Fruit fly (Drosophila melanogaster) whole organism, embryonic: Measurements from ENCODE around the gene Hsp67Ba.

Experiments
- Aef1 ChIP-seq: fragments of 200-800 bp; sonication (Bioruptor generic); IDR thresholded peaks from 3 replicates; pipeline ENCODE4 v1.3.6; 2022; ENCODE audit warnings: missing biosample characterization, missing genetic modification characterization
- CG11504 ChIP-seq: fragments of 200-800 bp; sonication (Bioruptor generic); optimal IDR thresholded peaks from 3 replicates; lab custom pipeline; 2019; ENCODE audit warnings: missing biosample characterization, mild to moderate bottlenecking, missing genetic modification characterization, moderate library complexity
- CG1233 ChIP-seq: fragments of 200-800 bp; sonication (Bioruptor generic); optimal IDR thresholded peaks from 4 replicates; lab custom pipeline; 2018; ENCODE audit warnings: missing biosample characterization, mild to moderate bottlenecking, missing genetic modification characterization
- CG13296 ChIP-seq: fragments of 200-800 bp; sonication (Bioruptor generic); optimal IDR thresholded peaks from 3 replicates; lab custom pipeline; 2018; ENCODE audit warnings: missing biosample characterization, mild to moderate bottlenecking, missing genetic modification characterization
- CG13424 ChIP-seq: fragments of 200-800 bp; sonication (Bioruptor generic); optimal IDR thresholded peaks from 2 replicates; lab custom pipeline; 2019; ENCODE audit warnings: missing biosample characterization, mild to moderate bottlenecking, missing genetic modification characterization, moderate library complexity
- CG15269 ChIP-seq: fragments of 200-800 bp; sonication (Bioruptor generic); optimal IDR thresholded peaks from 2 replicates; lab custom pipeline; 2018; ENCODE audit warnings: missing biosample characterization, mild to moderate bottlenecking, missing genetic modification characterization, moderate library complexity
- CG16813 ChIP-seq: fragments of 200-800 bp; sonication (Bioruptor generic); IDR thresholded peaks from 3 replicates; pipeline ENCODE4 v1.3.6; 2022; ENCODE audit warnings: missing biosample characterization, missing genetic modification characterization; ENCODE audit not compliant: partially characterized antibody
- CG17385 ChIP-seq: fragments of 200-800 bp; sonication (Bioruptor generic); optimal IDR thresholded peaks from 3 replicates; lab custom pipeline; 2018; ENCODE audit warnings: missing biosample characterization, mild to moderate bottlenecking, missing genetic modification characterization
- CG18599 ChIP-seq: fragments of 200-800 bp; sonication (Bioruptor generic); optimal IDR thresholded peaks from 3 replicates; lab custom pipeline; 2017; ENCODE audit warnings: missing biosample characterization, missing genetic modification characterization, mild to moderate bottlenecking, moderate library complexity, missing genetic modification reagents
- CG2120 ChIP-seq: fragments of 200-800 bp; sonication (Bioruptor generic); optimal IDR thresholded peaks from 3 replicates; lab custom pipeline; 2016; ENCODE audit warnings: missing biosample characterization, missing genetic modification characterization
- CG2129 ChIP-seq: fragments of 200-800 bp; sonication (Bioruptor generic); IDR thresholded peaks from 2 replicates; pipeline ENCODE4 v1.3.6; 2022; ENCODE audit warnings: missing biosample characterization, missing genetic modification characterization; ENCODE audit not compliant: partially characterized antibody
- CG30403 ChIP-seq: fragments of 200-800 bp; sonication (Bioruptor generic); optimal IDR thresholded peaks from 3 replicates; lab custom pipeline; 2016; ENCODE audit warnings: missing biosample characterization, missing genetic modification characterization
- CG30431 ChIP-seq: fragments of 200-800 bp; sonication (Bioruptor generic); optimal IDR thresholded peaks from 2 replicates; lab custom pipeline; 2017; ENCODE audit warnings: missing biosample characterization, missing genetic modification characterization
- CG32532 ChIP-seq: fragments of 200-800 bp; sonication (Bioruptor generic); IDR thresholded peaks from 2 replicates; pipeline ENCODE4 v1.3.6; 2022; ENCODE audit warnings: missing biosample characterization, missing genetic modification characterization
- CG3281 ChIP-seq: fragments of 200-800 bp; sonication (Bioruptor generic); optimal IDR thresholded peaks from 3 replicates; lab custom pipeline; 2017; ENCODE audit warnings: missing biosample characterization, mild to moderate bottlenecking, missing genetic modification characterization
- CG34422 ChIP-seq: fragments of 200-800 bp; sonication (Bioruptor generic); IDR thresholded peaks from 3 replicates; pipeline ENCODE4 v1.3.6; 2022; ENCODE audit warnings: missing biosample characterization, missing genetic modification characterization
- CG5245 ChIP-seq: fragments of 200-800 bp; sonication (Bioruptor generic); optimal IDR thresholded peaks from 3 replicates; lab custom pipeline; 2016; ENCODE audit warnings: missing biosample characterization, missing genetic modification characterization
- CG9817 ChIP-seq: fragments of 200-800 bp; sonication (Bioruptor generic); optimal IDR thresholded peaks from 2 replicates; lab custom pipeline; 2018; ENCODE audit warnings: missing biosample characterization, mild to moderate bottlenecking, missing genetic modification characterization, moderate library complexity
- Dp ChIP-seq: fragments of 200-800 bp; sonication (Bioruptor generic); optimal IDR thresholded peaks from 2 replicates; lab custom pipeline; 2018; ENCODE audit warnings: missing biosample characterization, mild to moderate bottlenecking, missing genetic modification characterization, moderate library complexity
- E2f2 ChIP-seq: fragments of 200-800 bp; sonication (Bioruptor generic); IDR thresholded peaks from 2 replicates; pipeline ENCODE4 v1.3.6; 2022; ENCODE audit warnings: missing biosample characterization, missing genetic modification characterization
- Med ChIP-seq: fragments of 200-800 bp; sonication (Bioruptor generic); peaks from one replicate; lab custom pipeline; 2016; ENCODE audit warnings: missing biosample characterization, missing genetic modification characterization, mild to moderate bottlenecking, inconsistent platforms, moderate library complexity
- Myb ChIP-seq: fragments of 200-800 bp; sonication (Bioruptor generic); optimal IDR thresholded peaks from 2 replicates; lab custom pipeline; 2016; ENCODE audit warnings: missing biosample characterization, missing genetic modification characterization
- NfI ChIP-seq: fragments of 200-800 bp; sonication (Bioruptor generic); optimal IDR thresholded peaks from 3 replicates; lab custom pipeline; 2018; ENCODE audit warnings: missing biosample characterization, mild to moderate bottlenecking, missing genetic modification characterization, moderate library complexity
- Oli ChIP-seq: fragments of 200-800 bp; sonication (Bioruptor generic); optimal IDR thresholded peaks from 2 replicates; lab custom pipeline; 2018; ENCODE audit warnings: missing biosample characterization, mild to moderate bottlenecking, missing genetic modification characterization, moderate library complexity
- Pdp1 ChIP-seq, 2 experiments: fragments of 200-800 bp; sonication (Bioruptor generic); optimal IDR thresholded peaks; 3 replicates each; lab custom pipeline; 2016; ENCODE audit warnings: missing biosample characterization in 2 of 2, missing genetic modification characterization in 2 of 2, mild to moderate bottlenecking in 1 of 2, moderate library complexity in 1 of 2
- Side ChIP-seq: fragments of 200-800 bp; sonication (Bioruptor generic); optimal IDR thresholded peaks from 2 replicates; lab custom pipeline; 2016; ENCODE audit warnings: missing biosample characterization, missing genetic modification characterization
- Sox102F ChIP-seq: fragments of 200-800 bp; sonication (Bioruptor generic); optimal IDR thresholded peaks from 2 replicates; lab custom pipeline; 2018; ENCODE audit warnings: missing biosample characterization, mild to moderate bottlenecking, missing genetic modification characterization, moderate library complexity
- Xbp1 ChIP-seq: fragments of 200-800 bp; sonication (Bioruptor generic); optimal IDR thresholded peaks from 3 replicates; lab custom pipeline; 2016; ENCODE audit warnings: missing biosample characterization, mild to moderate bottlenecking, missing genetic modification characterization
- ase ChIP-seq: fragments of 200-800 bp; sonication (Bioruptor generic); IDR thresholded peaks from 3 replicates; pipeline ENCODE4 v1.3.6; 2022; ENCODE audit warnings: missing biosample characterization, missing genetic modification characterization
- az2 ChIP-seq: fragments of 200-800 bp; sonication (Bioruptor generic); optimal IDR thresholded peaks from 3 replicates; lab custom pipeline; 2016; ENCODE audit warnings: missing biosample characterization, missing genetic modification characterization
- dmrt99B ChIP-seq: fragments of 200-800 bp; sonication (Bioruptor generic); optimal IDR thresholded peaks from 2 replicates; lab custom pipeline; 2018; ENCODE audit warnings: missing biosample characterization, mild to moderate bottlenecking, missing genetic modification characterization, moderate library complexity
- dpn ChIP-seq, 2 experiments: fragments of 200-800 bp; sonication (Bioruptor generic); optimal IDR thresholded peaks; 3 replicates each; lab custom pipeline; 2016; ENCODE audit warnings: missing biosample characterization in 2 of 2, missing genetic modification characterization in 2 of 2
- fd102C ChIP-seq: fragments of 200-800 bp; sonication (Bioruptor generic); optimal IDR thresholded peaks from 2 replicates; lab custom pipeline; 2018; ENCODE audit warnings: missing biosample characterization, mild to moderate bottlenecking, missing genetic modification characterization, moderate library complexity
- gem ChIP-seq: fragments of 200-800 bp; sonication (Bioruptor generic); optimal IDR thresholded peaks from 2 replicates; lab custom pipeline; 2019; ENCODE audit warnings: missing biosample characterization, mild to moderate bottlenecking, missing genetic modification characterization, moderate library complexity
- grau ChIP-seq: fragments of 200-800 bp; optimal IDR thresholded peaks from 3 replicates; lab custom pipeline; 2019; ENCODE audit warnings: missing biosample characterization, mild to moderate bottlenecking, missing genetic modification characterization, moderate library complexity
- ind ChIP-seq: fragments of 200-800 bp; sonication (Bioruptor generic); optimal IDR thresholded peaks from 3 replicates; lab custom pipeline; 2016; ENCODE audit warnings: missing biosample characterization, missing genetic modification characterization
- lilli ChIP-seq: fragments of 200-800 bp; sonication (Bioruptor generic); optimal IDR thresholded peaks from 3 replicates; lab custom pipeline; 2016; ENCODE audit warnings: missing biosample characterization, missing genetic modification characterization
- nerfin-1 ChIP-seq: fragments of 200-800 bp; sonication (Bioruptor generic); optimal IDR thresholded peaks from 3 replicates; lab custom pipeline; 2019; ENCODE audit warnings: missing biosample characterization, mild to moderate bottlenecking, missing genetic modification characterization, moderate library complexity
- oc ChIP-seq: fragments of 200-800 bp; sonication (Bioruptor generic); optimal IDR thresholded peaks from 2 replicates; lab custom pipeline; 2018; ENCODE audit warnings: missing biosample characterization, mild to moderate bottlenecking, missing genetic modification characterization, moderate library complexity
- onecut ChIP-seq: fragments of 200-800 bp; sonication (Bioruptor generic); IDR thresholded peaks from 2 replicates; pipeline ENCODE4 v1.3.6; 2022; ENCODE audit warnings: missing biosample characterization, missing genetic modification characterization
- pan ChIP-seq, 4 experiments: fragments of >200 bp in 3 of 4; fragments of 200-800 bp in 1 of 4; sonication (Bioruptor generic) in 1 of 4; optimal IDR thresholded peaks in 3 of 4; IDR thresholded peaks in 1 of 4; 2 replicates each; pipeline versions ENCODE4 v1.3.6 to Lab custom; 2017 to 2022; ENCODE audit warnings: missing biosample characterization in 2 of 4, missing genetic modification characterization in 2 of 4, mixed read lengths in 1 of 4
- ranshi ChIP-seq: fragments of 200-800 bp; sonication (Bioruptor generic); IDR thresholded peaks from 2 replicates; pipeline ENCODE4 v1.3.6; 2022; ENCODE audit warnings: missing biosample characterization, missing genetic modification characterization
- row ChIP-seq: fragments of 200-800 bp; sonication (Bioruptor generic); IDR thresholded peaks from 3 replicates; pipeline ENCODE4 v1.3.6; 2022; ENCODE audit warnings: missing biosample characterization, missing genetic modification characterization
- sens ChIP-seq: fragments of 200-800 bp; sonication (Bioruptor generic); peaks from one replicate; lab custom pipeline; 2016; ENCODE audit warnings: missing biosample characterization, missing genetic modification characterization
- sisA ChIP-seq: fragments of 200-800 bp; sonication (Bioruptor generic); IDR thresholded peaks from 2 replicates; pipeline ENCODE4 v1.3.6; 2022; ENCODE audit warnings: missing biosample characterization, missing genetic modification characterization
- slp2 ChIP-seq: fragments of 200-800 bp; sonication (Bioruptor generic); optimal IDR thresholded peaks from 2 replicates; lab custom pipeline; 2016; ENCODE audit warnings: missing biosample characterization, missing genetic modification characterization
- vnd ChIP-seq: fragments of 200-800 bp; sonication (Bioruptor generic); IDR thresholded peaks from 3 replicates; pipeline ENCODE4 v1.3.6; 2022; ENCODE audit warnings: missing biosample characterization, missing genetic modification characterization; ENCODE audit not compliant: partially characterized antibody
- vvl ChIP-seq: fragments of 200-800 bp; sonication (Bioruptor generic); IDR thresholded peaks from 2 replicates; pipeline ENCODE4 v1.3.6; 2022; ENCODE audit warnings: missing biosample characterization, missing genetic modification characterization

Gene Hsp67Ba

dm6 chr3L:9333745-9334382 lies 45.5 kb downstream of the Hsp67Ba start, which contains the start of gene PGRP-LA:
PGRP-LA (plus strand) TSS chr3L:9334332.
- no peak for TF ChIP-seq CG16813
- peak; percentile 39 for TF ChIP-seq grau (tag; lab: Kevin White, UChicago)
- peak; percentile 55 for TF ChIP-seq Xbp1 (GFP tag; lab: Kevin White, UChicago)
- TF ChIP-seq vnd (GFP tag; lab: Robert Waterston, UW), result no peak
- peak; percentile 12 for TF ChIP-seq CG30403 (GFP tag; lab: Kevin White, UChicago)
- peak; percentile 29 for TF ChIP-seq lilli (GFP tag; lab: Kevin White, UChicago)
- TF ChIP-seq dmrt99B (tag; lab: Kevin White, UChicago), result peak; percentile 25
- peak; percentile 54 for TF ChIP-seq E2f2 (GFP tag; lab: Robert Waterston, UW)
- TF ChIP-seq ase (GFP tag; lab: Robert Waterston, UW), result peak; percentile 24; the same call in 1 of the 3 replicates
- TF ChIP-seq CG30431, result no peak
- peak; percentile 30 for TF ChIP-seq CG13424
- TF ChIP-seq CG9817, result peak; percentile 22
- TF ChIP-seq sens (GFP tag; lab: Kevin White, UChicago), result peak; percentile 77
- peak; percentile 22 for TF ChIP-seq CG17385
- TF ChIP-seq Pdp1 (GFP tag; optimal IDR thresholded peaks at IDR 0.05; lab: Kevin White, UChicago), result no peak
- TF ChIP-seq CG32532 (GFP tag; lab: Robert Waterston, UW), result peak; percentile 81
- peak; percentile 35; the same call in 1 of the 2 replicates for TF ChIP-seq vvl (GFP tag; lab: Robert Waterston, UW)
- TF ChIP-seq Oli, result peak; percentile 27
- peak; percentile 1 for TF ChIP-seq az2
- 0 out of 3 replicates have a peak, but pooled peaks have one; percentile 9 for TF ChIP-seq row
- TF ChIP-seq dpn (GFP tag; optimal IDR thresholded peaks at IDR 0.05; lab: Kevin White, UChicago), result peak in 1 of 2 experiments; percentile 36
- peak; percentile 51 for TF ChIP-seq Sox102F (GFP tag; lab: Kevin White, UChicago)
- peak; percentile 41 for TF ChIP-seq gem (tag; lab: Kevin White, UChicago)
- TF ChIP-seq pan (optimal IDR thresholded peaks at IDR 0.05; lab: Kevin White, UChicago), result no peak
- peak in 1 of 2 experiments; percentile 52 for TF ChIP-seq pan (GFP tag; optimal IDR thresholded peaks at IDR 0.05 in 1 of 2, IDR thresholded peaks at IDR 0.05 in 1 of 2)
- TF ChIP-seq ranshi (GFP tag; lab: Robert Waterston, UW), result peak; percentile 15; the same call in 1 of the 2 replicates
- no peak for TF ChIP-seq CG1233
- peak; percentile 25 for TF ChIP-seq CG5245 (GFP tag; lab: Kevin White, UChicago)
- TF ChIP-seq oc (tag; lab: Kevin White, UChicago), result no peak
- no peak for TF ChIP-seq CG2129 (GFP tag; lab: Robert Waterston, UW)
- no peak for TF ChIP-seq fd102C (GFP tag; lab: Kevin White, UChicago)
- TF ChIP-seq CG11504 (tag; lab: Kevin White, UChicago), result peak; percentile 45
- TF ChIP-seq Side (GFP tag; lab: Kevin White, UChicago), result no peak
- peak; percentile 9 for TF ChIP-seq Dp (GFP tag; lab: Kevin White, UChicago)
- peak; percentile 37; the same call in 1 of the 3 replicates for TF ChIP-seq Aef1 (GFP tag; lab: Robert Waterston, UW)
- peak; percentile 17 for TF ChIP-seq ind (GFP tag; lab: Kevin White, UChicago)
- peak; percentile 54 for TF ChIP-seq Myb (GFP tag; lab: Kevin White, UChicago)
- peak; percentile 81 for TF ChIP-seq Med (GFP tag; lab: Kevin White, UChicago)
- peak; percentile 36 for TF ChIP-seq CG3281 (GFP tag; lab: Kevin White, UChicago)
- TF ChIP-seq CG34422 (GFP tag; lab: Robert Waterston, UW), result no peak
- peak; percentile 52 for TF ChIP-seq onecut (GFP tag; lab: Robert Waterston, UW)
- peak; percentile 46 for TF ChIP-seq NfI (GFP tag; lab: Kevin White, UChicago)
- peak; percentile 38 for TF ChIP-seq CG13296 (GFP tag; lab: Kevin White, UChicago)
- TF ChIP-seq CG18599 (GFP tag; lab: Kevin White, UChicago), result no peak
- TF ChIP-seq nerfin-1 (tag; lab: Kevin White, UChicago), result no peak
- TF ChIP-seq CG2120 (GFP tag; lab: Kevin White, UChicago), result peak; percentile 28
- TF ChIP-seq CG15269 (tag; lab: Kevin White, UChicago), result peak; percentile 51
- TF ChIP-seq slp2 (GFP tag; lab: Kevin White, UChicago), result no peak
- peak; percentile 11; the same call in 1 of the 2 replicates for TF ChIP-seq sisA (GFP tag; lab: Robert Waterston, UW)
